Worm (Caenorhabditis elegans) whole organism, L2 larva: ENCODE data around the gene C46F11.5.

Source experiments
- C34F6.9 ChIP-seq: fragments of 150-350 bp; optimal IDR thresholded peaks from 2 replicates; lab custom pipeline; 2014; ENCODE audit warnings: missing biosample characterization, missing genetic modification characterization
- F13H6.1 ChIP-seq: sonication (generic microtip); optimal IDR thresholded peaks from 2 replicates; lab custom pipeline; 2016; ENCODE audit warnings: missing genetic modification characterization, missing compliant biosample characterization
- R02D3.7 ChIP-seq: fragments of 150-350 bp; optimal IDR thresholded peaks from 2 replicates; lab custom pipeline; 2014; ENCODE audit warnings: missing biosample characterization, missing genetic modification characterization
- Y55F3AM.14 ChIP-seq: fragments of 200-800 bp; sonication (Bioruptor generic); optimal IDR thresholded peaks from 2 replicates; lab custom pipeline; 2018; ENCODE audit warnings: mild to moderate bottlenecking, missing genetic modification characterization, missing compliant biosample characterization
- ZK546.5 ChIP-seq: sonication (generic microtip); optimal IDR thresholded peaks from 2 replicates; lab custom pipeline; 2017; ENCODE audit warnings: missing biosample characterization, missing genetic modification characterization
- alr-1 ChIP-seq: fragments of 150-350 bp; optimal IDR thresholded peaks from 2 replicates; lab custom pipeline; 2014; ENCODE audit warnings: missing biosample characterization, missing genetic modification characterization
- aly-2 ChIP-seq: fragments of 150-350 bp; optimal IDR thresholded peaks from 2 replicates; lab custom pipeline; 2014; ENCODE audit warnings: missing biosample characterization, missing genetic modification characterization
- ama-1 ChIP-seq: fragments of 150-350 bp; optimal IDR thresholded peaks from 2 replicates; lab custom pipeline; 2018; ENCODE audit warnings: inconsistent platforms
- blmp-1 ChIP-seq: sonication (generic microtip); optimal IDR thresholded peaks from 2 replicates; lab custom pipeline; 2017; ENCODE audit warnings: missing genetic modification characterization, mild to moderate bottlenecking, missing compliant biosample characterization, antibody characterized with exemption, moderate library complexity; ENCODE audit not compliant: insufficient read depth
- ceh-16 ChIP-seq: fragments of 150-350 bp; optimal IDR thresholded peaks from 2 replicates; lab custom pipeline; 2014; ENCODE audit warnings: missing biosample characterization, missing genetic modification characterization
- ceh-82 ChIP-seq: fragments of 150-350 bp; optimal IDR thresholded peaks from 2 replicates; lab custom pipeline; 2014; ENCODE audit warnings: missing biosample characterization, missing genetic modification characterization
- crh-2 ChIP-seq: sonication (generic microtip); optimal IDR thresholded peaks from 2 replicates; lab custom pipeline; 2017; ENCODE audit warnings: missing biosample characterization, missing genetic modification characterization
- dmd-4 ChIP-seq: sonication (generic microtip); optimal IDR thresholded peaks from 2 replicates; lab custom pipeline; 2017; ENCODE audit warnings: missing biosample characterization, missing genetic modification characterization
- egl-27 ChIP-seq: sonication (generic microtip); optimal IDR thresholded peaks from 3 replicates; lab custom pipeline; 2017; ENCODE audit warnings: missing biosample characterization, missing genetic modification reagents, missing genetic modification characterization
- elt-1 ChIP-seq: fragments of 150-350 bp; optimal IDR thresholded peaks from 2 replicates; lab custom pipeline; 2014; ENCODE audit warnings: missing biosample characterization, missing genetic modification characterization
- elt-3 ChIP-seq: sonication (generic microtip); optimal IDR thresholded peaks from 2 replicates; lab custom pipeline; 2017; ENCODE audit warnings: missing biosample characterization, missing genetic modification characterization
- fos-1 ChIP-seq: fragments of 150-350 bp; optimal IDR thresholded peaks from 2 replicates; lab custom pipeline; 2014; ENCODE audit warnings: missing biosample characterization, missing genetic modification characterization
- gmeb-1 ChIP-seq: fragments of 150-350 bp; optimal IDR thresholded peaks from 2 replicates; lab custom pipeline; 2014; ENCODE audit warnings: missing biosample characterization, missing genetic modification characterization
- lin-11 ChIP-seq: fragments of 150-350 bp; sonication (generic microtip); optimal IDR thresholded peaks from 2 replicates; lab custom pipeline; 2014; ENCODE audit warnings: missing biosample characterization, missing genetic modification characterization, inconsistent platforms, mixed read lengths
- lin-13 ChIP-seq: fragments of 150-350 bp; optimal IDR thresholded peaks from 2 replicates; lab custom pipeline; 2014; ENCODE audit warnings: missing biosample characterization, missing genetic modification reagents, missing genetic modification characterization
- lin-39 ChIP-seq: fragments of 150-350 bp; optimal IDR thresholded peaks from 2 replicates; lab custom pipeline; 2014; ENCODE audit warnings: missing biosample characterization, missing genetic modification reagents, missing genetic modification characterization
- lsy-2 ChIP-seq, 2 experiments: fragments of 150-350 bp in 1 of 2; sonication (generic microtip) in 1 of 2; optimal IDR thresholded peaks; 2 replicates each; lab custom pipeline; 2014 to 2017; ENCODE audit warnings: missing biosample characterization in 2 of 2, missing genetic modification characterization in 2 of 2
- mab-5 ChIP-seq: fragments of 150-350 bp; optimal IDR thresholded peaks from 2 replicates; lab custom pipeline; 2014; ENCODE audit warnings: missing biosample characterization, missing genetic modification characterization
- mbf-1 ChIP-seq: sonication (generic microtip); optimal IDR thresholded peaks from 2 replicates; lab custom pipeline; 2017; ENCODE audit warnings: missing biosample characterization, missing genetic modification characterization
- mdl-1 ChIP-seq, 2 experiments: fragments of 150-350 bp in 1 of 2; sonication (generic microtip) in 1 of 2; optimal IDR thresholded peaks; 2 replicates each; lab custom pipeline; 2017; ENCODE audit warnings: missing biosample characterization in 2 of 2, missing genetic modification characterization in 2 of 2
- nhr-10 ChIP-seq: sonication (generic microtip); optimal IDR thresholded peaks from 2 replicates; lab custom pipeline; 2017; ENCODE audit warnings: missing biosample characterization, missing genetic modification characterization
- nhr-11 ChIP-seq: fragments of 150-350 bp; optimal IDR thresholded peaks from 2 replicates; lab custom pipeline; 2014; ENCODE audit warnings: missing biosample characterization, missing genetic modification characterization
- nhr-12 ChIP-seq: fragments of 150-350 bp; optimal IDR thresholded peaks from 2 replicates; lab custom pipeline; 2014; ENCODE audit warnings: missing biosample characterization, missing genetic modification characterization
- nhr-129 ChIP-seq: fragments of 150-350 bp; optimal IDR thresholded peaks from 2 replicates; lab custom pipeline; 2014; ENCODE audit warnings: missing biosample characterization, missing genetic modification characterization
- nhr-21 ChIP-seq: fragments of 150-350 bp; optimal IDR thresholded peaks from 2 replicates; lab custom pipeline; 2014; ENCODE audit warnings: missing biosample characterization, missing genetic modification characterization
- nhr-23 ChIP-seq: fragments of 150-350 bp; optimal IDR thresholded peaks from 2 replicates; lab custom pipeline; 2014; ENCODE audit warnings: missing biosample characterization, missing genetic modification reagents, missing genetic modification characterization
- nhr-237 ChIP-seq: fragments of 150-350 bp; optimal IDR thresholded peaks from 2 replicates; lab custom pipeline; 2014; ENCODE audit warnings: missing biosample characterization, missing genetic modification characterization
- nhr-25 ChIP-seq: fragments of 150-350 bp; sonication (generic microtip); optimal IDR thresholded peaks from 3 replicates; lab custom pipeline; 2014; ENCODE audit warnings: missing biosample characterization, missing genetic modification characterization
- nhr-6 ChIP-seq: fragments of 150-350 bp; optimal IDR thresholded peaks from 2 replicates; lab custom pipeline; 2014; ENCODE audit warnings: missing biosample characterization, missing genetic modification characterization
- nhr-77 ChIP-seq: fragments of 150-350 bp; optimal IDR thresholded peaks from 2 replicates; lab custom pipeline; 2014; ENCODE audit warnings: missing biosample characterization, missing genetic modification characterization
- peb-1 ChIP-seq: fragments of 150-350 bp; optimal IDR thresholded peaks from 2 replicates; lab custom pipeline; 2014; ENCODE audit warnings: missing biosample characterization, missing genetic modification characterization
- sem-4 ChIP-seq: fragments of 150-350 bp; optimal IDR thresholded peaks from 2 replicates; lab custom pipeline; 2014; ENCODE audit warnings: missing biosample characterization, missing genetic modification reagents, missing genetic modification characterization
- skn-1 ChIP-seq: sonication (generic microtip); optimal IDR thresholded peaks from 2 replicates; lab custom pipeline; 2017; ENCODE audit warnings: missing biosample characterization, missing genetic modification characterization
- sma-3 ChIP-seq: sonication (generic microtip); optimal IDR thresholded peaks from 2 replicates; lab custom pipeline; 2016; ENCODE audit warnings: missing genetic modification reagents, missing genetic modification characterization, missing compliant biosample characterization
- sma-9 ChIP-seq, 2 experiments: fragments of 150-350 bp in 1 of 2; sonication (generic microtip) in 1 of 2; optimal IDR thresholded peaks; 2 replicates each; lab custom pipeline; 2014 to 2016; ENCODE audit warnings: missing genetic modification characterization in 2 of 2, mild to moderate bottlenecking in 1 of 2, missing biosample characterization in 1 of 2, missing compliant biosample characterization in 1 of 2, missing genetic modification reagents in 1 of 2, moderate library complexity in 1 of 2
- snpc-4 ChIP-seq: fragments of 150-350 bp; optimal IDR thresholded peaks from 2 replicates; lab custom pipeline; 2014; ENCODE audit warnings: missing biosample characterization, missing genetic modification characterization
- unc-39 ChIP-seq: fragments of 150-350 bp; optimal IDR thresholded peaks from 2 replicates; lab custom pipeline; 2014; ENCODE audit warnings: missing biosample characterization, missing genetic modification characterization
- unc-55 ChIP-seq: fragments of 150-350 bp; sonication (generic microtip); optimal IDR thresholded peaks from 3 replicates; lab custom pipeline; 2014; ENCODE audit warnings: missing biosample characterization, missing genetic modification reagents, missing genetic modification characterization
- unc-62 ChIP-seq: fragments of 150-350 bp; optimal IDR thresholded peaks from 2 replicates; lab custom pipeline; 2014; ENCODE audit warnings: missing biosample characterization, missing genetic modification reagents, missing genetic modification characterization
- zag-1 ChIP-seq: fragments of 150-350 bp; optimal IDR thresholded peaks from 2 replicates; lab custom pipeline; 2014; ENCODE audit warnings: missing biosample characterization, missing genetic modification characterization
- ztf-1 ChIP-seq: fragments of 200-800 bp; sonication (Bioruptor generic); conservative IDR thresholded peaks from 2 replicates; pipeline ENCODE4 v1.3.6; 2022; ENCODE audit warnings: missing genetic modification characterization, missing compliant biosample characterization
- ztf-11 ChIP-seq: sonication (generic microtip); optimal IDR thresholded peaks from 2 replicates; lab custom pipeline; 2017; ENCODE audit warnings: missing biosample characterization, missing genetic modification characterization
- ztf-4 ChIP-seq: fragments of 150-350 bp; optimal IDR thresholded peaks from 2 replicates; lab custom pipeline; 2014; ENCODE audit warnings: missing biosample characterization, missing genetic modification characterization

The C46F11.5 gene

DNA sequence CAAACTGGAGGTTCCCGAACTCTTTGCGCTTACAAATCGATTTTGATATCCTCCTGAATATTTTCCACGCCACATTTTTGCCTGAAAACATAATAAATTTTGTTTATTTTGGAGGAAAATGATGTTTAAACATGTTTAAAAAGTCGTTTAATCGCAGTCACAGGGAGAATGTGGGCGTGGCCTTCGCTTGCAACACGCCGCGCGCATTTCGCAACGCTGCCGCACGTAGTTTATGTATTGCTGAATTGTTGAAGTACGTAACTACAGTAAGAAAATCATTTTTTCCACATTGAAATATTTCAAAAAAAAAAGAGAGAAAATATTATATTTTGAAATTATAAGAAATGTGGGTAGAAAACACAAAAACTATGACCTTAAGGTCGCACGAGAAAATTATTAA, 6.8 kb upstream of the C46F11.5 start, which contains the start of gene C46F11.4:
TSS of gene C46F11.4 (minus strand) at position 81 of the 400 bp plus-strand sequence.
- TF ChIP-seq mbf-1 (no peak), nhr-10 (tag; lab: Kevin White, UChicago) (no peak), nhr-11 (tag; lab: Kevin White, UChicago) (no peak), mab-5 (tag; lab: Kevin White, UChicago) (no peak), nhr-237 (no peak), snpc-4 (no peak), egl-27 (tag; lab: Kevin White, UChicago) (no peak), blmp-1 (tag; lab: Kevin White, UChicago) (no peak), alr-1 (tag; lab: Kevin White, UChicago) (no peak), nhr-21 (tag; lab: Kevin White, UChicago) (no peak), ztf-11 (tag; lab: Kevin White, UChicago) (no peak), ZK546.5 (tag; lab: Kevin White, UChicago) (no peak), nhr-23 (tag; lab: Kevin White, UChicago) (no peak), unc-55 (GFP tag; lab: Kevin White, UChicago) (peak; percentile 47), dmd-4 (tag; lab: Kevin White, UChicago) (no peak), sma-3 (peak; percentile 47), C34F6.9 (tag; lab: Kevin White, UChicago) (peak; percentile 30), Y55F3AM.14 (no peak), lin-13 (GFP tag; lab: Kevin White, UChicago) (peak; percentile 52), sem-4 (tag; lab: Kevin White, UChicago) (no peak), aly-2 (tag; lab: Kevin White, UChicago) (no peak), lin-11 (peak; percentile 36), unc-39 (no peak), F13H6.1 (tag; lab: Kevin White, UChicago) (peak; percentile 53), sma-9 (GFP tag; optimal IDR thresholded peaks at IDR 0.05; lab: Kevin White, UChicago) (no peak), sma-9 (tag; optimal IDR thresholded peaks at IDR 0.05; lab: Kevin White, UChicago) (no peak), zag-1 (tag; lab: Kevin White, UChicago) (no peak), elt-3 (tag; lab: Kevin White, UChicago) (no peak), ztf-1 (GFP tag; lab: Robert Waterston, UW) (no peak), nhr-129 (tag; lab: Kevin White, UChicago) (peak; percentile 40), mdl-1 (tag; optimal IDR thresholded peaks at IDR 0.05; lab: Kevin White, UChicago) (no peak), nhr-6 (tag; lab: Kevin White, UChicago) (no peak), skn-1 (tag; lab: Kevin White, UChicago) (no peak), R02D3.7 (tag; lab: Kevin White, UChicago) (no peak), nhr-77 (tag; lab: Kevin White, UChicago) (no peak), ceh-82 (tag; lab: Kevin White, UChicago) (no peak), crh-2 (tag; lab: Kevin White, UChicago) (no peak), lin-39 (tag; lab: Kevin White, UChicago) (no peak), nhr-12 (no peak), fos-1 (no peak), ama-1 (no peak), gmeb-1 (peak; percentile 50), lsy-2 (tag; optimal IDR thresholded peaks at IDR 0.05; lab: Kevin White, UChicago) (peak in 1 of 2 experiments; percentile 64), unc-62 (no peak), ceh-16 (tag; lab: Kevin White, UChicago) (no peak), peb-1 (tag; lab: Kevin White, UChicago) (no peak), elt-1 (tag; lab: Kevin White, UChicago) (no peak), nhr-25 (tag; lab: Kevin White, UChicago) (peak; percentile 20), ztf-4 (tag; lab: Kevin White, UChicago) (no peak)
